Worm (Caenorhabditis elegans): Measurements from ENCODE around the gene Y39A1A.2.
A peak's percentile ranks its signal among the peaks of the same experiment; 100 is the strongest.

Gene Y39A1A.2

ce11 chrIII:10634034-10634433, 30.7 kb upstream of the Y39A1A.2 start (continued):
- TF ChIP-seq somi-1 (GFP tag; optimal IDR thresholded peaks at IDR 0.05) (no peak), F37B4.10 (GFP tag; IDR thresholded peaks at IDR 0.05) (no peak), dpl-1 (GFP tag; optimal IDR thresholded peaks at IDR 0.05) (no peak), lin-35 (GFP tag; optimal IDR thresholded peaks at IDR 0.05) (peak in 1 of 3 experiments; percentile 18), T26A5.8 (tag; optimal IDR thresholded peaks at IDR 0.05) (no peak), lsy-27 (tag; optimal IDR thresholded peaks at IDR 0.05; ENCODE audit: borderline replicate concordance, insufficient read depth) (no peak), F23B12.7 (tag; optimal IDR thresholded peaks at IDR 0.05; ENCODE audit: insufficient read depth) (no peak), mel-28 (tag; optimal IDR thresholded peaks at IDR 0.05; ENCODE audit: borderline replicate concordance) (no peak), sptf-2 (GFP tag; optimal IDR thresholded peaks at IDR 0.05) (peak; percentile 39), ceh-100 (GFP tag; IDR thresholded peaks at IDR 0.05) (no peak), ceh-40 (GFP tag; IDR thresholded peaks at IDR 0.05) (no peak), snpc-3.4 (tag; optimal IDR thresholded peaks at IDR 0.05) (no peak), unc-130 (GFP tag; optimal IDR thresholded peaks at IDR 0.05) (no peak), F57A8.1 (GFP tag; optimal IDR thresholded peaks at IDR 0.05) (no peak), nhr-90 (tag; optimal IDR thresholded peaks at IDR 0.05) (peak; percentile 9), madf-10 (tag; optimal IDR thresholded peaks at IDR 0.05) (peak; percentile 35), lsl-1 (GFP tag; optimal IDR thresholded peaks at IDR 0.05) (no peak), nhr-80 (tag; optimal IDR thresholded peaks at IDR 0.05) (peak; percentile 71), repo-1 (tag; optimal IDR thresholded peaks at IDR 0.05) (no peak), ztf-18 (tag; optimal IDR thresholded peaks at IDR 0.05) (peak; percentile 44), Y79H2A.3 (GFP tag; conservative IDR thresholded peaks at IDR 0.05) (no peak), tbp1 (GFP tag; optimal IDR thresholded peaks at IDR 0.05) (peak; percentile 21), T07F8.4 (tag; optimal IDR thresholded peaks at IDR 0.05) (no peak), egl-44 (GFP tag; IDR thresholded peaks at IDR 0.05) (no peak), efl-1 (GFP tag; optimal IDR thresholded peaks at IDR 0.05) (no peak), rpc-1 (optimal IDR thresholded peaks at IDR 0.05) (no peak), rpc-1 (tag; optimal IDR thresholded peaks at IDR 0.05) (no peak), nfya-2 (GFP tag; IDR thresholded peaks at IDR 0.05) (no peak), nfyb-1 (GFP tag; IDR thresholded peaks at IDR 0.05) (peak; percentile 75), mxl-1 (tag; optimal IDR thresholded peaks at IDR 0.05) (no peak)

- TF ChIP-seq snpc-1.3 (tag; optimal IDR thresholded peaks at IDR 0.05; ENCODE audit: insufficient read depth) (no peak), repo-1 (tag; optimal IDR thresholded peaks at IDR 0.05) (no peak), somi-1 (GFP tag; optimal IDR thresholded peaks at IDR 0.05) (no peak), D2030.7 (GFP tag; IDR thresholded peaks at IDR 0.05) (no peak), rpc-1 (optimal IDR thresholded peaks at IDR 0.05) (no peak), rpc-1 (tag; optimal IDR thresholded peaks at IDR 0.05) (no peak), sdz-38 (tag; optimal IDR thresholded peaks at IDR 0.05) (no peak)
These were observed 30.0 kb upstream of the Y39A1A.2 start, which contains the start of gene Y39A1A.9 for ce11 chrIII:10633403-10633674. Gene Y39A1A.9, minus strand, starts transcription at chrIII:10633501.

ce11 chrIII:10632590-10633402, 29.4 kb upstream of the Y39A1A.2 start, which contains the start of gene Y39A1A.10:
Gene Y39A1A.10, plus strand, starts transcription at chrIII:10632728.
- TF ChIP-seq B0035.1 (tag; optimal IDR thresholded peaks at IDR 0.05) (no peak), tbx-9 (tag; optimal IDR thresholded peaks at IDR 0.05; ENCODE audit: borderline replicate concordance) (no peak), egl-18 (GFP tag; IDR thresholded peaks at IDR 0.05) (no peak), gei-17 (GFP tag; optimal IDR thresholded peaks at IDR 0.05) (no peak), F22D6.2 (tag; optimal IDR thresholded peaks at IDR 0.05) (no peak), K12H6.12 (tag; optimal IDR thresholded peaks at IDR 0.05) (no peak), zim-3 (tag; optimal IDR thresholded peaks at IDR 0.05) (no peak), ekl-4 (GFP tag; IDR thresholded peaks at IDR 0.05) (no peak), tbp1 (GFP tag; optimal IDR thresholded peaks at IDR 0.05) (no peak), bed-1 (GFP tag; IDR thresholded peaks at IDR 0.05) (no peak), hsf-1 (GFP tag; IDR thresholded peaks at IDR 0.05) (no peak), ceh-58 (GFP tag; IDR thresholded peaks at IDR 0.05) (0 out of 2 replicates have a peak, but pooled peaks have one; percentile 74), ztf-18 (tag; optimal IDR thresholded peaks at IDR 0.05) (no peak), cebp-1 (GFP tag; IDR thresholded peaks at IDR 0.05) (no peak), cebp-1 (tag; optimal IDR thresholded peaks at IDR 0.05) (peak; percentile 4), ceh-27 (GFP tag; optimal IDR thresholded peaks at IDR 0.05) (no peak), F23B12.7 (tag; optimal IDR thresholded peaks at IDR 0.05; ENCODE audit: insufficient read depth) (no peak)
